Fruit fly (Drosophila melanogaster): ENCODE measurements around the gene CG34277.

Gene CG34277

DNA sequence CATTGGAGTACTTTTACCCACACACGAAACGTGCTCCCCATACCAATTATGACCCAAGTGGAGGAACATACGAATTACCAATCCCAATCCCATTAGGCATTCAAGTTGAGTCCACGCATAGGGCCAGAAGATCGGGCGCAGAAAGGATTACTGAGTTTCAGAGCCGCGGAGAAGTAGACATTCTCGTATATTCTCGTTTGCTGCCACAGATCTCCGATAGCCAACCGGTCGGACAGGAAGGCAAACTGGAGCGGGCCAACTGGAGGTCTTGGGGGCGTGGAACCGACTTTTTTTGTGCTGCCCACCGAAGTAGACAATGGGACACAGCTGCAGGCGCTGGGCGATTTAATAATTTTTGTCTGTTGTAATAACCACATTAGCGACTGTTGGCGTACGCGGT is 19.7 kb downstream of the CG34277 start:
- peak; percentile 35 to 37 for TF ChIP-seq ss (GFP tag; optimal IDR thresholded peaks at IDR 0.05)
- no peak for TF ChIP-seq acj6 (GFP tag; optimal IDR thresholded peaks at IDR 0.05)
- peak; percentile 32 for TF ChIP-seq CG1621 (tag; optimal IDR thresholded peaks at IDR 0.05)

DNA sequence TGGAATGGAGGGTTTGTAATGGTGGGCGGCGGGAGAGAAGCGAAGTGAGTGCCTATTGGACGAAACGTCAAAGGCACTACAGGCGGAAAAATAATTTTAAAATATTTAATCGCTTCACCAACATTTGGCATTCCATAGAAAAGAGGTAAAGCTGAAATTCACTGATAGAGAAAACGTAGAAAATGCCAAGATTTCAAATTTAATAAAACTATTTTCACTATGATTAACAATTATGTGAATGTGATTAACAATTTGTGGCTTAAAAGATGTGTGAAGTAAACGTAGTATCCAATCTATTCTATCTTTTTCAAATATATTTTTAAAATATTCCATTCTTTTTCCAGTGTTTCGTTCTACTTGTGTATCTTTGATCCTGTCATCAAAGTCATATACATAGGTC is 20.1 kb downstream of the CG34277 start:
- no peak for TF ChIP-seq CG11762 (GFP tag; optimal IDR thresholded peaks at IDR 0.05; ENCODE audit: insufficient read depth)
- TF ChIP-seq CG1621 (tag; optimal IDR thresholded peaks at IDR 0.05), result no peak
- TF ChIP-seq CG6854 (GFP tag; optimal IDR thresholded peaks at IDR 0.05), result no peak
- TF ChIP-seq Sox15 (GFP tag; optimal IDR thresholded peaks at IDR 0.05), result no peak
- TF ChIP-seq CG11294 (GFP tag; IDR thresholded peaks at IDR 0.05), result no peak
- TF ChIP-seq cyc (GFP tag; optimal IDR thresholded peaks at IDR 0.05), result no peak
- no peak for TF ChIP-seq eg (GFP tag; IDR thresholded peaks at IDR 0.05)
- TF ChIP-seq vri (GFP tag; optimal IDR thresholded peaks at IDR 0.05), result no peak
- TF ChIP-seq CG6276 (GFP tag; optimal IDR thresholded peaks at IDR 0.05), result no peak
- TF ChIP-seq dsx (GFP tag; optimal IDR thresholded peaks at IDR 0.05; ENCODE audit: poor library complexity, severe bottlenecking), result no peak
- TF ChIP-seq achi (GFP tag; optimal IDR thresholded peaks at IDR 0.05), result no peak
- no peak for TF ChIP-seq CG6792 (GFP tag; optimal IDR thresholded peaks at IDR 0.05)
- no peak for TF ChIP-seq Eip93F (GFP tag; optimal IDR thresholded peaks at IDR 0.05)
- no peak for TF ChIP-seq ss (GFP tag; optimal IDR thresholded peaks at IDR 0.05)
- TF ChIP-seq pdm3 (GFP tag; optimal IDR thresholded peaks at IDR 0.05), result no peak
- TF ChIP-seq CG8632 (GFP tag; optimal IDR thresholded peaks at IDR 0.05), result no peak
- TF ChIP-seq CG8319 (GFP tag; optimal IDR thresholded peaks at IDR 0.05), result no peak
- TF ChIP-seq net (GFP tag; optimal IDR thresholded peaks at IDR 0.05), result peak; percentile 29
- no peak for TF ChIP-seq Met (GFP tag; optimal IDR thresholded peaks at IDR 0.05)
- TF ChIP-seq fd85E (GFP tag; optimal IDR thresholded peaks at IDR 0.05), result no peak
- no peak for TF ChIP-seq CG4318 (GFP tag; optimal IDR thresholded peaks at IDR 0.05)
- no peak for TF ChIP-seq CG15336 (GFP tag; IDR thresholded peaks at IDR 0.05)
- no peak for TF ChIP-seq CG9139 (GFP tag; optimal IDR thresholded peaks at IDR 0.05)
- TF ChIP-seq esn (GFP tag; optimal IDR thresholded peaks at IDR 0.05), result no peak
- TF ChIP-seq CG31627 (GFP tag; optimal IDR thresholded peaks at IDR 0.05), result no peak
- TF ChIP-seq Gug (GFP tag; IDR thresholded peaks at IDR 0.05), result no peak
- no peak for TF ChIP-seq dac (GFP tag; optimal IDR thresholded peaks at IDR 0.05)
- TF ChIP-seq Blimp-1 (GFP tag; optimal IDR thresholded peaks at IDR 0.05), result no peak
- TF ChIP-seq Hr4 (GFP tag; optimal IDR thresholded peaks at IDR 0.05), result no peak
- no peak for TF ChIP-seq fkh (GFP tag; optimal IDR thresholded peaks at IDR 0.05)
- no peak for TF ChIP-seq acj6 (GFP tag; optimal IDR thresholded peaks at IDR 0.05)
- no peak for TF ChIP-seq CG11902 (GFP tag; optimal IDR thresholded peaks at IDR 0.05)
- TF ChIP-seq CG6163 (GFP tag; IDR thresholded peaks at IDR 0.05), result no peak
- no peak for TF ChIP-seq CG7368 (GFP tag; optimal IDR thresholded peaks at IDR 0.05)
- TF ChIP-seq Sox14 (GFP tag; optimal IDR thresholded peaks at IDR 0.05), result no peak
- no peak for TF ChIP-seq salr (GFP tag; optimal IDR thresholded peaks at IDR 0.05)
- peak; percentile 27 for TF ChIP-seq CG10669 (GFP tag; optimal IDR thresholded peaks at IDR 0.05)
- TF ChIP-seq Smox (GFP tag; optimal IDR thresholded peaks at IDR 0.05), result no peak
- peak; percentile 30 for TF ChIP-seq fd59A (GFP tag; optimal IDR thresholded peaks at IDR 0.05)
- TF ChIP-seq CG3032 (tag; optimal IDR thresholded peaks at IDR 0.05), result peak; percentile 36
- peak; percentile 22 for TF ChIP-seq Ets96B (tag; optimal IDR thresholded peaks at IDR 0.05)
- TF ChIP-seq Sox102F (GFP tag; optimal IDR thresholded peaks at IDR 0.05), result no peak
- no peak for TF ChIP-seq Hr39 (GFP tag; optimal IDR thresholded peaks at IDR 0.05)
- peak; percentile 15 for TF ChIP-seq Lpt (GFP tag; optimal IDR thresholded peaks at IDR 0.05)
- TF ChIP-seq CG10631 (GFP tag; optimal IDR thresholded peaks at IDR 0.05), result peak; percentile 37
- TF ChIP-seq CG3919 (GFP tag; optimal IDR thresholded peaks at IDR 0.05), result peak; percentile 15
- TF ChIP-seq Hr38 (GFP tag; optimal IDR thresholded peaks at IDR 0.05), result no peak
- no peak for TF ChIP-seq CG6808 (GFP tag; optimal IDR thresholded peaks at IDR 0.05)
- TF ChIP-seq lz (GFP tag; optimal IDR thresholded peaks at IDR 0.05), result no peak
- no peak for TF ChIP-seq svp (GFP tag)
- TF ChIP-seq CG34406 (GFP tag; optimal IDR thresholded peaks at IDR 0.05), result no peak

Measured in whole organism, prepupa.